Fruit fly (Drosophila melanogaster) whole organism, embryonic: ENCODE data around the gene CG7579.

Experiments used
- ATbp ChIP-seq: fragments of 200-800 bp; sonication (Bioruptor generic); optimal IDR thresholded peaks from 2 replicates; lab custom pipeline; 2017; ENCODE audit warnings: missing biosample characterization, mild to moderate bottlenecking, missing genetic modification characterization, missing genetic modification reagents
- B-H2 ChIP-seq: fragments of 200-800 bp; sonication (Bioruptor generic); optimal IDR thresholded peaks from 2 replicates; lab custom pipeline; 2018; ENCODE audit warnings: missing biosample characterization, mild to moderate bottlenecking, missing genetic modification characterization
- BtbVII ChIP-seq: fragments of 200-800 bp; sonication (Bioruptor generic); optimal IDR thresholded peaks from 3 replicates; lab custom pipeline; 2017; ENCODE audit warnings: missing biosample characterization, mild to moderate bottlenecking, missing genetic modification characterization
- CG10543 ChIP-seq: fragments of 200-800 bp; sonication (Bioruptor generic); optimal IDR thresholded peaks from 3 replicates; lab custom pipeline; 2017; ENCODE audit warnings: missing biosample characterization, mild to moderate bottlenecking, missing genetic modification characterization, moderate library complexity
- CG12071 ChIP-seq: fragments of 200-800 bp; sonication (Bioruptor generic); optimal IDR thresholded peaks from 3 replicates; lab custom pipeline; 2018; ENCODE audit warnings: missing biosample characterization, mild to moderate bottlenecking, missing genetic modification characterization
- CG12299 ChIP-seq: fragments of 200-800 bp; sonication (Bioruptor generic); optimal IDR thresholded peaks from 2 replicates; lab custom pipeline; 2018; ENCODE audit warnings: missing biosample characterization, mild to moderate bottlenecking, missing genetic modification characterization
- CG12391 ChIP-seq: fragments of 200-800 bp; sonication (Bioruptor generic); optimal IDR thresholded peaks from 3 replicates; lab custom pipeline; 2018; ENCODE audit warnings: missing biosample characterization, mild to moderate bottlenecking, missing genetic modification characterization, moderate library complexity
- CG12659 ChIP-seq: fragments of 200-800 bp; sonication (Bioruptor generic); optimal IDR thresholded peaks from 3 replicates; lab custom pipeline; 2017; ENCODE audit warnings: mild to moderate bottlenecking, missing biosample characterization, missing genetic modification reagents, missing genetic modification characterization
- CG12769 ChIP-seq: fragments of 200-800 bp; sonication (Bioruptor generic); optimal IDR thresholded peaks from 2 replicates; lab custom pipeline; 2019; ENCODE audit warnings: missing biosample characterization, mild to moderate bottlenecking, missing genetic modification characterization, moderate library complexity
- CG13296 ChIP-seq: fragments of 200-800 bp; sonication (Bioruptor generic); optimal IDR thresholded peaks from 3 replicates; lab custom pipeline; 2018; ENCODE audit warnings: missing biosample characterization, mild to moderate bottlenecking, missing genetic modification characterization
- CG1529 ChIP-seq: fragments of 200-800 bp; sonication (Bioruptor generic); optimal IDR thresholded peaks from 3 replicates; lab custom pipeline; 2018; ENCODE audit warnings: missing biosample characterization, missing genetic modification characterization
- CG15514 ChIP-seq: fragments of 200-800 bp; sonication (Bioruptor generic); optimal IDR thresholded peaks from 3 replicates; lab custom pipeline; 2017; ENCODE audit warnings: missing biosample characterization, missing genetic modification characterization, mild to moderate bottlenecking, moderate library complexity, missing genetic modification reagents
- CG17361 ChIP-seq: fragments of 200-800 bp; sonication (Bioruptor generic); IDR thresholded peaks from 3 replicates; pipeline ENCODE4 v1.3.6; 2022; ENCODE audit warnings: missing biosample characterization, missing genetic modification characterization
- CG17612 ChIP-seq: fragments of 200-800 bp; sonication (Bioruptor generic); IDR thresholded peaks from 2 replicates; pipeline ENCODE4 v1.3.6; 2022; ENCODE audit warnings: missing biosample characterization, missing genetic modification characterization
- CG2129 ChIP-seq: fragments of 200-800 bp; sonication (Bioruptor generic); IDR thresholded peaks from 2 replicates; pipeline ENCODE4 v1.3.6; 2022; ENCODE audit warnings: missing biosample characterization, missing genetic modification characterization; ENCODE audit not compliant: partially characterized antibody
- CG2678 ChIP-seq: fragments of 200-800 bp; sonication (Bioruptor generic); optimal IDR thresholded peaks from 3 replicates; lab custom pipeline; 2019; ENCODE audit warnings: missing biosample characterization, mild to moderate bottlenecking, missing genetic modification characterization, moderate library complexity
- CG34376 ChIP-seq: fragments of 200-800 bp; sonication (Bioruptor generic); optimal IDR thresholded peaks from 2 replicates; lab custom pipeline; 2018; ENCODE audit warnings: missing biosample characterization, mild to moderate bottlenecking, missing genetic modification characterization
- CG3847 ChIP-seq: fragments of 200-800 bp; sonication (Bioruptor generic); IDR thresholded peaks from 2 replicates; pipeline ENCODE4 v1.3.6; 2022; ENCODE audit warnings: missing biosample characterization, missing genetic modification characterization
- CG5180 ChIP-seq: fragments of 200-800 bp; sonication (Bioruptor generic); optimal IDR thresholded peaks from 3 replicates; lab custom pipeline; 2017; ENCODE audit warnings: missing biosample characterization, missing genetic modification characterization, mild to moderate bottlenecking, moderate library complexity, missing genetic modification reagents
- CG6854 ChIP-seq: fragments of 200-800 bp; sonication (Bioruptor generic); optimal IDR thresholded peaks from 3 replicates; lab custom pipeline; 2017; ENCODE audit warnings: missing biosample characterization, mild to moderate bottlenecking, missing genetic modification characterization
- CG7556 ChIP-seq: fragments of 200-800 bp; sonication (Bioruptor generic); optimal IDR thresholded peaks from 2 replicates; lab custom pipeline; 2017; ENCODE audit warnings: missing biosample characterization, mild to moderate bottlenecking, missing genetic modification characterization
- CG7987 ChIP-seq: fragments of 200-800 bp; sonication (Bioruptor generic); optimal IDR thresholded peaks from 2 replicates; lab custom pipeline; 2018; ENCODE audit warnings: missing biosample characterization, mild to moderate bottlenecking, missing genetic modification characterization, moderate library complexity
- CG8281 ChIP-seq: fragments of 200-800 bp; sonication (Bioruptor generic); optimal IDR thresholded peaks from 2 replicates; lab custom pipeline; 2018; ENCODE audit warnings: missing biosample characterization, mild to moderate bottlenecking, missing genetic modification characterization, moderate library complexity
- CG8924 ChIP-seq: fragments of 200-800 bp; optimal IDR thresholded peaks from 3 replicates; lab custom pipeline; 2019; ENCODE audit warnings: missing biosample characterization, mild to moderate bottlenecking, missing genetic modification characterization, moderate library complexity
- CrebB ChIP-seq: fragments of 200-800 bp; sonication (Bioruptor generic); optimal IDR thresholded peaks from 3 replicates; lab custom pipeline; 2018; ENCODE audit warnings: missing biosample characterization, mild to moderate bottlenecking, missing genetic modification characterization
- Fer1 ChIP-seq: fragments of 200-800 bp; sonication (Bioruptor generic); optimal IDR thresholded peaks from 2 replicates; lab custom pipeline; 2017; ENCODE audit warnings: missing biosample characterization, mild to moderate bottlenecking, missing genetic modification characterization
- Hmr ChIP-seq: fragments of 200-800 bp; sonication (Bioruptor generic); optimal IDR thresholded peaks from 3 replicates; lab custom pipeline; 2017; ENCODE audit warnings: mild to moderate bottlenecking, missing biosample characterization, missing genetic modification reagents, missing genetic modification characterization
- Hr51 ChIP-seq, 2 experiments: fragments of 200-800 bp; sonication (Bioruptor generic); optimal IDR thresholded peaks; 2 replicates in 1 of 2; 3 replicates in 1 of 2; lab custom pipeline; 2016 to 2018; ENCODE audit warnings: missing biosample characterization in 2 of 2, missing genetic modification characterization in 2 of 2, mild to moderate bottlenecking in 1 of 2, moderate library complexity in 1 of 2
- Jarid2 ChIP-seq: fragments of 200-800 bp; sonication (Bioruptor generic); optimal IDR thresholded peaks from 3 replicates; lab custom pipeline; 2017; ENCODE audit warnings: mild to moderate bottlenecking, missing biosample characterization, missing genetic modification reagents, missing genetic modification characterization
- Med ChIP-seq: fragments of 200-800 bp; sonication (Bioruptor generic); peaks from one replicate; lab custom pipeline; 2016; ENCODE audit warnings: missing biosample characterization, missing genetic modification characterization, mild to moderate bottlenecking, inconsistent platforms, moderate library complexity
- caup ChIP-seq: fragments of 200-800 bp; sonication (Bioruptor generic); optimal IDR thresholded peaks from 3 replicates; lab custom pipeline; 2017; ENCODE audit warnings: missing biosample characterization, mild to moderate bottlenecking, missing genetic modification characterization, moderate library complexity; ENCODE audit not compliant: severe bottlenecking
- chinmo ChIP-seq: fragments of 200-800 bp; sonication (Bioruptor generic); IDR thresholded peaks from 4 replicates; pipeline ENCODE4 v1.3.6; 2022; ENCODE audit warnings: missing biosample characterization, missing genetic modification characterization; ENCODE audit not compliant: partially characterized antibody
- chn ChIP-seq: fragments of 200-800 bp; sonication (Bioruptor generic); optimal IDR thresholded peaks from 2 replicates; lab custom pipeline; 2016; ENCODE audit warnings: missing biosample characterization, missing genetic modification characterization
- cwo ChIP-seq: fragments of 200-800 bp; sonication (Bioruptor generic); optimal IDR thresholded peaks from 3 replicates; lab custom pipeline; 2017; ENCODE audit warnings: missing biosample characterization, missing genetic modification characterization, mild to moderate bottlenecking, moderate library complexity, missing genetic modification reagents
- grau ChIP-seq: fragments of 200-800 bp; optimal IDR thresholded peaks from 3 replicates; lab custom pipeline; 2019; ENCODE audit warnings: missing biosample characterization, mild to moderate bottlenecking, missing genetic modification characterization, moderate library complexity
- kah ChIP-seq: fragments of 200-800 bp; sonication (Bioruptor generic); optimal IDR thresholded peaks from 2 replicates; lab custom pipeline; 2018; ENCODE audit warnings: missing biosample characterization, mild to moderate bottlenecking, missing genetic modification characterization
- lab ChIP-seq: fragments of 200-800 bp; sonication (Bioruptor generic); optimal IDR thresholded peaks from 3 replicates; lab custom pipeline; 2017; ENCODE audit warnings: missing biosample characterization, missing genetic modification characterization, mild to moderate bottlenecking, moderate library complexity, missing genetic modification reagents
- lilli ChIP-seq: fragments of 200-800 bp; sonication (Bioruptor generic); optimal IDR thresholded peaks from 3 replicates; lab custom pipeline; 2016; ENCODE audit warnings: missing biosample characterization, missing genetic modification characterization
- mirr ChIP-seq: fragments of 200-800 bp; sonication (Bioruptor generic); optimal IDR thresholded peaks from 3 replicates; lab custom pipeline; 2018; ENCODE audit warnings: missing biosample characterization, mild to moderate bottlenecking, missing genetic modification characterization
- otp ChIP-seq: fragments of 200-800 bp; sonication (Bioruptor generic); IDR thresholded peaks from 3 replicates; pipeline ENCODE4, ENCODE4 v1.3.6; 2022; ENCODE audit warnings: missing biosample characterization, missing genetic modification characterization
- ranshi ChIP-seq: fragments of 200-800 bp; sonication (Bioruptor generic); IDR thresholded peaks from 2 replicates; pipeline ENCODE4 v1.3.6; 2022; ENCODE audit warnings: missing biosample characterization, missing genetic modification characterization
- repo ChIP-seq: fragments of 200-800 bp; sonication (Bioruptor generic); optimal IDR thresholded peaks from 2 replicates; lab custom pipeline; 2016; ENCODE audit warnings: missing biosample characterization, missing genetic modification characterization
- sens ChIP-seq: fragments of 200-800 bp; sonication (Bioruptor generic); peaks from one replicate; lab custom pipeline; 2016; ENCODE audit warnings: missing biosample characterization, missing genetic modification characterization
- sens-2 ChIP-seq: fragments of 200-800 bp; sonication (Bioruptor generic); IDR thresholded peaks from 2 replicates; pipeline ENCODE4 v1.3.6; 2022; ENCODE audit warnings: missing biosample characterization, missing genetic modification characterization
- ttk ChIP-seq: fragments of 200-800 bp; sonication (Bioruptor generic); IDR thresholded peaks from 2 replicates; pipeline ENCODE4 v2.1.2; 2022; ENCODE audit warnings: missing biosample characterization, missing genetic modification characterization
- wek ChIP-seq: fragments of 200-800 bp; sonication (Bioruptor generic); optimal IDR thresholded peaks from 3 replicates; lab custom pipeline; 2018; ENCODE audit warnings: missing biosample characterization, mild to moderate bottlenecking, missing genetic modification characterization, moderate library complexity

CG7579 gene

DNA sequence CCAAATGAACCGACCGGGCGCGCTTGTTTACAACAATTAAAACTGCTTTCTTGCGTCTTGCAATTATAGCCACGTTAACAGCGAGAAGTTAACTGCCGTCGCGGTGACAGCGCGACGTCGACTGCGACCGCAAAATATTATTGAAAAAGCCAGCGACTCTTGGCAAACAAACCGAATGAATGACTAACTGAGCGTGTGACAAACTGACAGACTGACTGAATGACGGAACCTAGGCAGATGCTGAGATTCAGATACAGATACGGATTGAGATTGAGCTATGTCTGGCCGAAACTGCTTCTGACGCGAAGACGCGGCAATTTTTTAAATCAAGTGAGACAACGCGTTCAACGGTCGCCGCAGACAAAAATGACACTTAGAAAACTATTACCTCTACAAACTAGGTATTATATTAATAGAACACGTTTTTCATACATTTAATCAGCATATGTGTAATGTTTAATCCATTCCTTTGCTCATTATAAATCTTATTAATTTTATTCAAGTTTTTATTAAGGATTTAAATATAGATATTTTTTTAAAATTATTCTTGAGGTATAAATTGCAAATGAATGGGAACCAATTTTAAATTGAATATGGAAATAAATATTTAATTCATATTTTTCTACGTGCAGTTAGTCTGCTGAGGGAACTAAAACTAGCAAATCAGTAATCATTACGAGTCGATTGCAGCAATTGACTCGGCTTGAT lies 48.7 kb downstream of the CG7579 start (continued):
- TF ChIP-seq lilli (GFP tag; lab: Kevin White, UChicago) (no peak), grau (tag; lab: Kevin White, UChicago) (peak; percentile 34), sens-2 (GFP tag; lab: Robert Waterston, UW) (0 out of 2 replicates have a peak, but pooled peaks have one; percentile 21), CG1529 (GFP tag; lab: Kevin White, UChicago) (no peak), chinmo (0 out of 4 replicates have a peak, but pooled peaks have one; percentile 26), CG8924 (peak; percentile 11), cwo (GFP tag; lab: Kevin White, UChicago) (peak; percentile 31), repo (GFP tag; lab: Kevin White, UChicago) (no peak), CG8281 (tag; lab: Kevin White, UChicago) (peak; percentile 99), ttk (GFP tag; lab: Robert Waterston, UW) (no peak), CG2129 (GFP tag; lab: Robert Waterston, UW) (no peak), CG17361 (GFP tag; lab: Robert Waterston, UW) (0 out of 3 replicates have a peak, but pooled peaks have one; percentile 40), CG12391 (tag; lab: Kevin White, UChicago) (no peak), CG7556 (GFP tag; lab: Kevin White, UChicago) (peak; percentile 21), CG12769 (no peak), Hr51 (GFP tag; optimal IDR thresholded peaks at IDR 0.05; lab: Kevin White, UChicago) (peak in 1 of 2 experiments; percentile 29)

DNA sequence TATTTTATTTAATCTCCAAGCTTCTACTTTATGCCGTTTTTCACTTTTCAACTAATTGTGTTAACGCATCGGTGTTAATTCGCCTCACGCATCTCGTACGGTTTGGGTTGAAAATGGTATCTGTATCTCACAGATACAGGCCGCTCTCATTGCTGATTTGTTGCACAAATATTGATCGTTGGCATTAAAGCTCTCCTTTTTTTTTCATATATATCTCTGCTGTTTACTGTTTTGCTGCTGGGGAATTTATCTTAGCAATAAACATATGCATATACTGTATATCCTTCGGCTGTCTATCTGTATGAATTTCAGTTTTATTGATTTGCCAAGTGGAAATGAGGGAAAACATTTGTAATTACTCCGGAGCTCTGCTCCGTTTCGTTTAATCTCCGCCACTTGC lies 50.6 kb downstream of the CG7579 start:
- TF ChIP-seq CG17612 (GFP tag; lab: Robert Waterston, UW) (no peak), Fer1 (peak; percentile 6), chn (GFP tag; lab: Kevin White, UChicago) (no peak), CG10543 (GFP tag; lab: Kevin White, UChicago) (peak; percentile 57), sens (GFP tag; lab: Kevin White, UChicago) (peak; percentile 65), CG12659 (GFP tag; lab: Kevin White, UChicago) (peak; percentile 6), CG2678 (peak; percentile 52), CG5180 (peak; percentile 10), CG13296 (GFP tag; lab: Kevin White, UChicago) (peak; percentile 54), CG15514 (GFP tag; lab: Kevin White, UChicago) (peak; percentile 4), Med (GFP tag; lab: Kevin White, UChicago) (peak; percentile 71), Jarid2 (GFP tag; lab: Kevin White, UChicago) (no peak), ranshi (GFP tag; lab: Robert Waterston, UW) (no peak), mirr (peak; percentile 8), lab (GFP tag; lab: Kevin White, UChicago) (peak; percentile 30), CrebB (tag; lab: Kevin White, UChicago) (peak; percentile 18), caup (peak; percentile 48), otp (GFP tag; lab: Robert Waterston, UW) (0 out of 3 replicates have a peak, but pooled peaks have one; percentile 13), BtbVII (GFP tag; lab: Kevin White, UChicago) (peak; percentile 21), CG34376 (peak; percentile 6), ATbp (peak; percentile 12), kah (GFP tag; lab: Kevin White, UChicago) (no peak), CG12299 (no peak), CG7987 (GFP tag; lab: Kevin White, UChicago) (peak; percentile 25), CG3847 (GFP tag; lab: Robert Waterston, UW) (no peak), B-H2 (peak; percentile 8), wek (GFP tag; lab: Kevin White, UChicago) (peak; percentile 24), Hmr (GFP tag; lab: Kevin White, UChicago) (peak; percentile 20), CG6854 (GFP tag; lab: Kevin White, UChicago) (peak; percentile 2), CG12071 (GFP tag; lab: Kevin White, UChicago) (peak; percentile 0)
